3 worm cellular contexts compared by ENCODE assay signal in the genomic region with DNA sequence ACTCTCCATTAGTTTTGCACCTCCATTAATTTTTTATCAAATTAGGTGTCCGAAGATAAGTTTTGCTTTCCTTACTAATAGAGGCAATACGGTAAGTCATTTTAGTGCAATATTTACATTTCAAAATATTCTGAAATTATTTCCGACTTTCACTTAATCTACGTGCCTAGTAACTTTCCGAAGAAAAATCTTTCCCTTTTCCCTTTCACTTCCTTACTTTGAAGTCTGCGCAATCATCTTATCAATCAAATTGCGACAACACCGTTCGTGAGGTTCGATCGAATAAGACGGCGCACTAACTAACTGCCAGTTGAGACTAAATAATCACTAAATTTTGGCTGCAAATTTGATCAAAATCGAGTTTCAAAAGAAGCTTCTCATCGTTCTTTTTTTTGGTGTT.
TF ChIP-seq lines count a peak whose summit lies in the region.

No protein-coding gene starts in this region.

TF ChIP-seq in whole organism, L1 larva, 84 proteins besides CTCF, POLR2A, EP300 and RAD21:
- TF ChIP-seq ceh-82 (tag; optimal IDR thresholded peaks at IDR 0.05; lab: Kevin White, UChicago) (no peak), egl-13 (tag; optimal IDR thresholded peaks at IDR 0.05; lab: Kevin White, UChicago) (no peak), sup-37 (GFP tag; optimal IDR thresholded peaks at IDR 0.05; lab: Kevin White, UChicago) (no peak), sptf-1 (tag; optimal IDR thresholded peaks at IDR 0.05; lab: Kevin White, UChicago) (no peak), ama-1 (optimal IDR thresholded peaks at IDR 0.05; lab: Kevin White, UChicago) (no peak), xbp-1 (tag; optimal IDR thresholded peaks at IDR 0.05; lab: Kevin White, UChicago) (no peak), blmp-1 (tag; optimal IDR thresholded peaks at IDR 0.05; lab: Kevin White, UChicago) (peak; percentile 87)

TF ChIP-seq in whole organism, L2 larva, 48 proteins besides CTCF, POLR2A, EP300 and RAD21:
- TF ChIP-seq blmp-1 (tag; optimal IDR thresholded peaks at IDR 0.05; lab: Kevin White, UChicago; ENCODE audit: insufficient read depth) (peak; percentile 74), nhr-77 (tag; optimal IDR thresholded peaks at IDR 0.05; lab: Kevin White, UChicago) (no peak), fos-1 (tag; optimal IDR thresholded peaks at IDR 0.05; lab: Kevin White, UChicago) (no peak)

TF ChIP-seq in whole organism, mixed stage, embryonic, 35 proteins besides CTCF, POLR2A, EP300 and RAD21:
- TF ChIP-seq ztf-11 (tag; optimal IDR thresholded peaks at IDR 0.05; lab: Kevin White, UChicago) (no peak), blmp-1 (tag; optimal IDR thresholded peaks at IDR 0.05; lab: Kevin White, UChicago) (peak; percentile 31)

Comparison
In these comparisons a context has a peak if more than half of its experiments do, and no peak if none do; other contexts are left out.
1. Of the 22 proteins assayed by ChIP-seq in both whole organism, L1 larva and whole organism, L2 larva: peak only in whole organism, L1 larva: none; only in whole organism, L2 larva: none; in both: blmp-1; in neither: 21.